Fruit fly (Drosophila melanogaster) whole organism, embryonic: ENCODE measurements around the gene eIF3h.

Source experiments
- Blimp-1 ChIP-seq: fragments of 200-800 bp; sonication (Bioruptor generic); optimal IDR thresholded peaks from 3 replicates; lab custom pipeline; 2018; ENCODE audit warnings: missing biosample characterization, missing genetic modification characterization, mild to moderate bottlenecking, moderate library complexity, missing genetic modification reagents
- CG1024 ChIP-seq: fragments of 200-800 bp; sonication (Bioruptor generic); IDR thresholded peaks from 2 replicates; pipeline ENCODE4 v1.3.6; 2022; ENCODE audit warnings: missing biosample characterization, missing genetic modification characterization
- CG10274 ChIP-seq: fragments of 200-800 bp; sonication (Bioruptor generic); optimal IDR thresholded peaks from 3 replicates; lab custom pipeline; 2017; ENCODE audit warnings: missing biosample characterization, mild to moderate bottlenecking, missing genetic modification characterization
- CG10366 ChIP-seq: fragments of 200-800 bp; sonication (Bioruptor generic); IDR thresholded peaks from 2 replicates; pipeline ENCODE4 v1.3.6; 2022; ENCODE audit warnings: missing biosample characterization, missing genetic modification characterization
- CG10543 ChIP-seq: fragments of 200-800 bp; sonication (Bioruptor generic); optimal IDR thresholded peaks from 3 replicates; lab custom pipeline; 2017; ENCODE audit warnings: missing biosample characterization, mild to moderate bottlenecking, missing genetic modification characterization, moderate library complexity
- CG11696 ChIP-seq: fragments of 200-800 bp; sonication (Bioruptor generic); IDR thresholded peaks from 2 replicates; pipeline ENCODE4 v1.3.6; 2022; ENCODE audit warnings: missing biosample characterization, missing genetic modification characterization
- CG12071 ChIP-seq: fragments of 200-800 bp; sonication (Bioruptor generic); optimal IDR thresholded peaks from 3 replicates; lab custom pipeline; 2018; ENCODE audit warnings: missing biosample characterization, mild to moderate bottlenecking, missing genetic modification characterization
- CG13296 ChIP-seq: fragments of 200-800 bp; sonication (Bioruptor generic); optimal IDR thresholded peaks from 3 replicates; lab custom pipeline; 2018; ENCODE audit warnings: missing biosample characterization, mild to moderate bottlenecking, missing genetic modification characterization
- CG14860 ChIP-seq: fragments of 200-800 bp; sonication (Bioruptor generic); IDR thresholded peaks from 3 replicates; pipeline ENCODE4 v1.3.6; 2022; ENCODE audit warnings: missing biosample characterization, missing genetic modification characterization; ENCODE audit not compliant: partially characterized antibody
- CG1529 ChIP-seq: fragments of 200-800 bp; sonication (Bioruptor generic); optimal IDR thresholded peaks from 3 replicates; lab custom pipeline; 2018; ENCODE audit warnings: missing biosample characterization, missing genetic modification characterization
- CG18599 ChIP-seq: fragments of 200-800 bp; sonication (Bioruptor generic); optimal IDR thresholded peaks from 3 replicates; lab custom pipeline; 2017; ENCODE audit warnings: missing biosample characterization, missing genetic modification characterization, mild to moderate bottlenecking, moderate library complexity, missing genetic modification reagents
- CG2129 ChIP-seq: fragments of 200-800 bp; sonication (Bioruptor generic); IDR thresholded peaks from 2 replicates; pipeline ENCODE4 v1.3.6; 2022; ENCODE audit warnings: missing biosample characterization, missing genetic modification characterization; ENCODE audit not compliant: partially characterized antibody
- CG30403 ChIP-seq: fragments of 200-800 bp; sonication (Bioruptor generic); optimal IDR thresholded peaks from 3 replicates; lab custom pipeline; 2016; ENCODE audit warnings: missing biosample characterization, missing genetic modification characterization
- CG31365 ChIP-seq: fragments of 200-800 bp; sonication (Bioruptor generic); optimal IDR thresholded peaks from 2 replicates; lab custom pipeline; 2018; ENCODE audit warnings: missing biosample characterization, mild to moderate bottlenecking, missing genetic modification characterization
- CG3726 ChIP-seq: fragments of 200-800 bp; sonication (Bioruptor generic); IDR thresholded peaks from 3 replicates; pipeline ENCODE4, ENCODE4 v1.3.6; 2022; ENCODE audit warnings: missing biosample characterization, missing genetic modification characterization
- CG4328 ChIP-seq: fragments of 200-800 bp; sonication (Bioruptor generic); optimal IDR thresholded peaks from 3 replicates; lab custom pipeline; 2017; ENCODE audit warnings: missing biosample characterization, missing genetic modification reagents, missing genetic modification characterization
- CG7745 ChIP-seq: fragments of 200-800 bp; sonication (Bioruptor generic); optimal IDR thresholded peaks from 2 replicates; lab custom pipeline; 2018; ENCODE audit warnings: missing biosample characterization, mild to moderate bottlenecking, missing genetic modification characterization, moderate library complexity
- Chrac-16 ChIP-seq: fragments of 200-800 bp; sonication (Bioruptor generic); optimal IDR thresholded peaks from 3 replicates; lab custom pipeline; 2016; ENCODE audit warnings: missing biosample characterization, missing genetic modification characterization
- D ChIP-seq, 2 experiments: fragments of 200-800 bp in 1 of 2; fragments of >200 bp in 1 of 2; sonication (Bioruptor generic) in 1 of 2; optimal IDR thresholded peaks; 2 replicates in 1 of 2; 3 replicates in 1 of 2; lab custom pipeline; 2017; ENCODE audit warnings: mild to moderate bottlenecking in 1 of 2, missing biosample characterization in 1 of 2, missing genetic modification characterization in 1 of 2, missing genetic modification reagents in 1 of 2
- Dll ChIP-seq: fragments of 200-800 bp; sonication (Bioruptor generic); IDR thresholded peaks from 4 replicates; pipeline ENCODE4 v1.3.6; 2022; ENCODE audit warnings: missing biosample characterization, missing genetic modification characterization; ENCODE audit not compliant: partially characterized antibody
- Ets97D ChIP-seq: fragments of 200-800 bp; sonication (Bioruptor generic); optimal IDR thresholded peaks from 3 replicates; lab custom pipeline; 2016; ENCODE audit warnings: missing biosample characterization, missing genetic modification characterization
- Gug ChIP-seq: fragments of 200-800 bp; sonication (Bioruptor generic); IDR thresholded peaks from 4 replicates; pipeline ENCODE4 v1.3.6; 2022; ENCODE audit warnings: missing biosample characterization, missing genetic modification characterization
- HHEX ChIP-seq: fragments of 200-800 bp; sonication (Bioruptor generic); optimal IDR thresholded peaks from 3 replicates; lab custom pipeline; 2017; ENCODE audit warnings: missing biosample characterization, mild to moderate bottlenecking, missing genetic modification characterization, missing genetic modification reagents
- Hmx ChIP-seq: fragments of 200-800 bp; sonication (Bioruptor generic); optimal IDR thresholded peaks from 2 replicates; lab custom pipeline; 2016; ENCODE audit warnings: missing biosample characterization, missing genetic modification characterization
- Jarid2 ChIP-seq: fragments of 200-800 bp; sonication (Bioruptor generic); optimal IDR thresholded peaks from 3 replicates; lab custom pipeline; 2017; ENCODE audit warnings: mild to moderate bottlenecking, missing biosample characterization, missing genetic modification reagents, missing genetic modification characterization
- Mrtf ChIP-seq: fragments of 200-800 bp; sonication (Bioruptor generic); IDR thresholded peaks from 3 replicates; pipeline ENCODE4 v1.3.6; 2022; ENCODE audit warnings: missing biosample characterization, missing genetic modification characterization
- Sox100B ChIP-seq: fragments of 200-800 bp; sonication (Bioruptor generic); optimal IDR thresholded peaks from 3 replicates; lab custom pipeline; 2018; ENCODE audit warnings: missing biosample characterization, mild to moderate bottlenecking, missing genetic modification characterization
- Ssrp ChIP-seq: fragments of 200-800 bp; sonication (Bioruptor generic); optimal IDR thresholded peaks from 2 replicates; lab custom pipeline; 2018; ENCODE audit warnings: missing biosample characterization, mild to moderate bottlenecking, missing genetic modification characterization, moderate library complexity
- Xrp1 ChIP-seq: fragments of 200-800 bp; sonication (Bioruptor generic); IDR thresholded peaks from 2 replicates; pipeline ENCODE4 v1.3.6; 2022; ENCODE audit warnings: missing biosample characterization, missing genetic modification characterization
- aop ChIP-seq: fragments of 200-800 bp; sonication (Bioruptor generic); IDR thresholded peaks from 2 replicates; pipeline ENCODE4 v1.3.6; 2022; ENCODE audit warnings: missing biosample characterization, missing genetic modification characterization
- croc ChIP-seq: fragments of 200-800 bp; sonication (Bioruptor generic); conservative IDR thresholded peaks from 3 replicates; pipeline ENCODE4 v1.3.6; 2022; ENCODE audit warnings: missing biosample characterization, missing genetic modification characterization
- dimm ChIP-seq: fragments of 200-800 bp; sonication (Bioruptor generic); IDR thresholded peaks from 2 replicates; pipeline ENCODE4 v1.3.6; 2022; ENCODE audit warnings: missing biosample characterization, missing genetic modification characterization
- en ChIP-seq: fragments of 200-800 bp; sonication (Bioruptor generic); optimal IDR thresholded peaks from 2 replicates; lab custom pipeline; 2016; ENCODE audit warnings: missing biosample characterization, missing genetic modification characterization
- grn ChIP-seq: fragments of 200-800 bp; sonication (Bioruptor generic); optimal IDR thresholded peaks from 3 replicates; lab custom pipeline; 2017; ENCODE audit warnings: missing biosample characterization, missing genetic modification characterization
- inv ChIP-seq: fragments of 200-800 bp; sonication (Bioruptor generic); IDR thresholded peaks from 2 replicates; pipeline ENCODE4 v1.3.6; 2022; ENCODE audit warnings: missing biosample characterization, missing genetic modification characterization; ENCODE audit not compliant: partially characterized antibody
- klu ChIP-seq: fragments of 200-800 bp; sonication (Bioruptor generic); IDR thresholded peaks from 2 replicates; pipeline ENCODE4 v1.3.6; 2022; ENCODE audit warnings: missing biosample characterization, missing genetic modification characterization
- lmd ChIP-seq: fragments of 200-800 bp; sonication (Bioruptor generic); IDR thresholded peaks from 2 replicates; pipeline ENCODE4 v1.3.6; 2022; ENCODE audit warnings: missing biosample characterization, missing genetic modification characterization
- lola ChIP-seq, 3 experiments: fragments of >200 bp in 2 of 3; fragments of 200-800 bp in 1 of 3; sonication (Bioruptor generic) in 1 of 3; optimal IDR thresholded peaks; 2 replicates each; lab custom pipeline; 2017 to 2019; ENCODE audit warnings: missing biosample characterization in 3 of 3, missing genetic modification characterization in 3 of 3, mild to moderate bottlenecking in 1 of 3, moderate library complexity in 1 of 3
- nerfin-1 ChIP-seq: fragments of 200-800 bp; sonication (Bioruptor generic); optimal IDR thresholded peaks from 3 replicates; lab custom pipeline; 2019; ENCODE audit warnings: missing biosample characterization, mild to moderate bottlenecking, missing genetic modification characterization, moderate library complexity
- odd ChIP-seq: fragments of 200-800 bp; sonication (Bioruptor generic); optimal IDR thresholded peaks from 2 replicates; lab custom pipeline; 2017; ENCODE audit warnings: missing biosample characterization, mild to moderate bottlenecking, missing genetic modification characterization
- pzg ChIP-seq: fragments of 200-800 bp; sonication (Bioruptor generic); optimal IDR thresholded peaks from 3 replicates; lab custom pipeline; 2018; ENCODE audit warnings: missing biosample characterization, mild to moderate bottlenecking, missing genetic modification characterization, moderate library complexity
- ranshi ChIP-seq: fragments of 200-800 bp; sonication (Bioruptor generic); IDR thresholded peaks from 2 replicates; pipeline ENCODE4 v1.3.6; 2022; ENCODE audit warnings: missing biosample characterization, missing genetic modification characterization
- rib ChIP-seq: fragments of 200-800 bp; sonication (Bioruptor generic); IDR thresholded peaks from 2 replicates; pipeline ENCODE4 v1.3.6; 2022; ENCODE audit warnings: missing biosample characterization, missing genetic modification characterization
- sd ChIP-seq: fragments of 200-800 bp; sonication (Bioruptor generic); optimal IDR thresholded peaks from 3 replicates; lab custom pipeline; 2018; ENCODE audit warnings: missing biosample characterization, mild to moderate bottlenecking, missing genetic modification characterization, moderate library complexity
- tin ChIP-seq: fragments of 200-800 bp; sonication (Bioruptor generic); optimal IDR thresholded peaks from 3 replicates; lab custom pipeline; 2016; ENCODE audit warnings: missing biosample characterization, missing genetic modification characterization
- unc-4 ChIP-seq: fragments of 200-800 bp; sonication (Bioruptor generic); IDR thresholded peaks from 2 replicates; pipeline ENCODE4 v1.3.6; 2022; ENCODE audit warnings: missing biosample characterization, missing genetic modification characterization; ENCODE audit not compliant: partially characterized antibody
- unpg ChIP-seq: fragments of 200-800 bp; sonication (Bioruptor generic); optimal IDR thresholded peaks from 3 replicates; lab custom pipeline; 2018; ENCODE audit warnings: missing biosample characterization, mild to moderate bottlenecking, missing genetic modification characterization, moderate library complexity
- usp ChIP-seq: fragments of >200 bp; optimal IDR thresholded peaks from 2 replicates; lab custom pipeline; 2017; ENCODE audit warnings: missing biosample characterization, missing genetic modification characterization
- wdn ChIP-seq: fragments of 200-800 bp; sonication (Bioruptor generic); IDR thresholded peaks from 2 replicates; pipeline ENCODE4 v1.3.6; 2022; ENCODE audit warnings: missing biosample characterization, missing genetic modification characterization
- z ChIP-seq: fragments of 200-800 bp; sonication (Bioruptor generic); IDR thresholded peaks from 3 replicates; pipeline ENCODE4 v1.3.6; 2022; ENCODE audit warnings: missing biosample characterization, missing genetic modification characterization
- zfh1 ChIP-seq: fragments of 200-800 bp; sonication (Bioruptor generic); IDR thresholded peaks from 3 replicates; pipeline ENCODE4 v1.3.6; 2022; ENCODE audit warnings: missing biosample characterization, missing genetic modification characterization

Gene eIF3h

dm6 chr2L:5063936-5064335 lies 11.0 kb upstream of the eIF3h start (continued):
- TF ChIP-seq croc (GFP tag; lab: Robert Waterston, UW) (no peak), CG30403 (no peak), CG7745 (tag; lab: Kevin White, UChicago) (no peak), CG18599 (GFP tag; lab: Kevin White, UChicago) (peak; percentile 64), sd (tag; lab: Kevin White, UChicago) (no peak), CG2129 (GFP tag; lab: Robert Waterston, UW) (no peak), CG14860 (GFP tag; lab: Robert Waterston, UW) (no peak), tin (GFP tag; lab: Kevin White, UChicago) (no peak), Mrtf (no peak), CG1024 (GFP tag; lab: Robert Waterston, UW) (no peak), unc-4 (GFP tag; lab: Robert Waterston, UW) (no peak), Ssrp (tag; lab: Kevin White, UChicago) (no peak), Dll (GFP tag; lab: Robert Waterston, UW) (no peak), aop (no peak), lola (GFP tag; optimal IDR thresholded peaks at IDR 0.05; lab: Kevin White, UChicago) (no peak), usp (no peak), Xrp1 (GFP tag; lab: Robert Waterston, UW) (no peak), pzg (GFP tag; lab: Kevin White, UChicago) (peak; percentile 14), CG3726 (GFP tag; lab: Robert Waterston, UW) (no peak), zfh1 (GFP tag; lab: Robert Waterston, UW) (no peak), Blimp-1 (GFP tag; lab: Kevin White, UChicago) (no peak), CG4328 (peak; percentile 44), Ets97D (no peak), en (no peak), inv (GFP tag; lab: Robert Waterston, UW) (no peak), wdn (no peak), CG1529 (GFP tag; lab: Kevin White, UChicago) (no peak), CG11696 (GFP tag; lab: Robert Waterston, UW) (no peak), grn (no peak), CG10274 (GFP tag; lab: Kevin White, UChicago) (no peak), CG31365 (tag; lab: Kevin White, UChicago) (no peak), lmd (GFP tag; lab: Robert Waterston, UW) (no peak), nerfin-1 (no peak), Sox100B (no peak), dimm (GFP tag; lab: Robert Waterston, UW) (no peak), D (optimal IDR thresholded peaks at IDR 0.05; lab: Kevin White, UChicago) (no peak), D (GFP tag; optimal IDR thresholded peaks at IDR 0.05; lab: Kevin White, UChicago) (no peak), CG13296 (GFP tag; lab: Kevin White, UChicago) (peak; percentile 29), klu (GFP tag; lab: Robert Waterston, UW) (no peak), rib (0 out of 2 replicates have a peak, but pooled peaks have one; percentile 41), Chrac-16 (no peak), z (GFP tag; lab: Robert Waterston, UW) (no peak), unpg (no peak), odd (peak; percentile 12), CG10366 (GFP tag; lab: Robert Waterston, UW) (no peak), CG12071 (GFP tag; lab: Kevin White, UChicago) (peak; percentile 39), HHEX (GFP tag; lab: Kevin White, UChicago) (no peak), Gug (GFP tag; lab: Robert Waterston, UW) (no peak), CG10543 (peak; percentile 51), Jarid2 (GFP tag; lab: Kevin White, UChicago) (no peak), Hmx (GFP tag; lab: Kevin White, UChicago) (no peak), ranshi (GFP tag; lab: Robert Waterston, UW) (0 out of 2 replicates have a peak, but pooled peaks have one; percentile 12)
